Worm (Caenorhabditis elegans): ENCODE data around the gene ptr-4.

ce11 chrX:6081793-6082192 is 16.0 kb upstream of the ptr-4 start:
- TF ChIP-seq ztf-4 (tag; optimal IDR thresholded peaks at IDR 0.05), result no peak
- no peak for TF ChIP-seq nhr-237 (tag; optimal IDR thresholded peaks at IDR 0.05)
- no peak for TF ChIP-seq snpc-4 (tag; optimal IDR thresholded peaks at IDR 0.05)
- no peak for TF ChIP-seq fos-1 (tag; optimal IDR thresholded peaks at IDR 0.05)
- TF ChIP-seq nhr-11 (tag; optimal IDR thresholded peaks at IDR 0.05), result no peak
- TF ChIP-seq R02D3.7 (tag; optimal IDR thresholded peaks at IDR 0.05), result no peak
- TF ChIP-seq pha-4 (tag; optimal IDR thresholded peaks at IDR 0.05), result no peak
- TF ChIP-seq lsy-12 (tag; optimal IDR thresholded peaks at IDR 0.05), result no peak
- TF ChIP-seq ztf-11 (tag; optimal IDR thresholded peaks at IDR 0.05), result no peak
- peak; percentile 34 for TF ChIP-seq elt-2 (tag; optimal IDR thresholded peaks at IDR 0.05)
- no peak for TF ChIP-seq zag-1 (tag; optimal IDR thresholded peaks at IDR 0.05)
- no peak for TF ChIP-seq ama-1 (optimal IDR thresholded peaks at IDR 0.05)
